Worm (Caenorhabditis elegans) whole organism, early embryonic: ENCODE results near the gene F01G10.6.

ENCODE experiments used
- B0310.2 ChIP-seq: sonication (generic microtip); optimal IDR thresholded peaks from 2 replicates; lab custom pipeline; 2016; ENCODE audit warnings: mild to moderate bottlenecking, missing genetic modification characterization, missing compliant biosample characterization
- aly-1 ChIP-seq: sonication (generic microtip); optimal IDR thresholded peaks from 2 replicates; lab custom pipeline; 2016; ENCODE audit warnings: missing genetic modification characterization, missing compliant biosample characterization
- ama-1 ChIP-seq: fragments of 150-350 bp; optimal IDR thresholded peaks from 2 replicates; lab custom pipeline; 2014
- ceh-13 ChIP-seq: fragments of 200-800 bp; sonication (Bioruptor generic); optimal IDR thresholded peaks from 2 replicates; lab custom pipeline; 2018; ENCODE audit warnings: mild to moderate bottlenecking, missing genetic modification characterization, missing compliant biosample characterization
- ceh-36 ChIP-seq: sonication (generic microtip); optimal IDR thresholded peaks from 2 replicates; lab custom pipeline; 2016; ENCODE audit warnings: missing genetic modification characterization, inconsistent platforms, missing compliant biosample characterization
- ets-7 ChIP-seq: sonication (generic microtip); optimal IDR thresholded peaks from 2 replicates; lab custom pipeline; 2016; ENCODE audit warnings: missing genotype, missing genetic modification characterization, missing compliant biosample characterization
- flt-1 ChIP-seq: fragments of 200-800 bp; sonication (Bioruptor generic); IDR thresholded peaks from 2 replicates; pipeline ENCODE4 v1.3.6; 2022; ENCODE audit warnings: missing genetic modification characterization, missing compliant biosample characterization
- hnd-1 ChIP-seq: sonication (generic microtip); optimal IDR thresholded peaks from 2 replicates; lab custom pipeline; 2016; ENCODE audit warnings: missing genetic modification characterization, missing compliant biosample characterization
- scrt-1 ChIP-seq: fragments of 200-800 bp; sonication (Bioruptor generic); IDR thresholded peaks from 2 replicates; pipeline ENCODE4 v1.3.6; 2022; ENCODE audit warnings: missing genetic modification characterization, missing compliant biosample characterization
- tbx-11 ChIP-seq: fragments of 200-800 bp; sonication (Bioruptor generic); IDR thresholded peaks from 2 replicates; pipeline ENCODE4 v1.3.6; 2022; ENCODE audit warnings: missing genetic modification characterization, missing compliant biosample characterization

DNA sequence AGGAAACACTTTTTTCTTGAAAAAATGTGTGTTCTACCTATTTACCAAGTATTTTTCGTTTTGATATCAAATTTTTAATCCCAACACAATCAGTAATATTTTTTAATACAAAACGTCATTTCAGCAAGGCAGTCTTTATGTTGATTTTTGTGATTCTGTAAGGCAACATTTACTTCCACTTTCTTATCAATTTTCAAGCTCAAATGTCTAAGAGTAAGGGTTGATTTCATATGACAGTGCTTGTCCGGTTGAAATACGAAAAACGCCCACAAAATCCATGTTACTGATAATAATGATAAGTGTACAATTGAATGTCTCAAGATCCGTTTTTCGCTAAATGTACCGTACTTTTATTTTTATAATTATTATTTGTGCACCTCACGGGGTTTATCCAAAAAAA lies 8.7 kb upstream of the F01G10.6 start:
- TF ChIP-seq ama-1 (no peak), flt-1 (GFP tag; lab: Robert Waterston, UW) (no peak), tbx-11 (GFP tag; lab: Robert Waterston, UW) (no peak), ceh-13 (GFP tag; lab: Kevin White, UChicago) (no peak), scrt-1 (GFP tag; lab: Robert Waterston, UW) (no peak), aly-1 (tag; lab: Kevin White, UChicago) (no peak), ceh-36 (tag; lab: Kevin White, UChicago) (no peak), ets-7 (tag; lab: Kevin White, UChicago) (no peak), B0310.2 (tag; lab: Kevin White, UChicago) (no peak), hnd-1 (no peak)
